Worm (Caenorhabditis elegans): ENCODE measurements around the gene F55H2.8.

The F55H2.8 gene

DNA sequence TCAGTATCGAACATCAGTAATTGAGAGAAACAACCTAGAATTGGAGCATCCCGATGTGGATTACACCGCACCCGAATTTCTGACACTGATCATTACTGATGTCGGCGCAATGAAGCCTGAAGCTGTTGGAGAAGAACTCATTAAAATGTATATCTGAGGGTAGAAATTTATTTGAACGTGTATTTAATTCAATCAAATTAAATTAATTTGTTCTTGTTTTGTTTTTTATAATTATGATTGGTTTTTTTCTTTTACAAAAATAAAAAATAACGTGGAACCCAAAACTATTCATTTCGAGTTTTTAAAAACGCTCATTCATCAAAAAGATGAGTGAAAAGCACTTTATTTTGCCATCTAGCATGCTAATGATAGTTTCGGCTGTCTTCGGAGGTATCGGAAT is 30.5 kb downstream of the F55H2.8 start, which contains the start of gene ZK1098.9:
Gene ZK1098.9 (plus strand): TSS at position 301 of the 400 bp plus-strand sequence.
- TF ChIP-seq unc-130 (tag; optimal IDR thresholded peaks at IDR 0.05) (no peak), zag-1 (tag; optimal IDR thresholded peaks at IDR 0.05) (no peak), pag-3 (tag; optimal IDR thresholded peaks at IDR 0.05; ENCODE audit: borderline replicate concordance, insufficient read depth) (no peak), ces-1 (GFP tag; optimal IDR thresholded peaks at IDR 0.05) (no peak), nhr-28 (tag; optimal IDR thresholded peaks at IDR 0.05) (no peak), mab-9 (GFP tag; IDR thresholded peaks at IDR 0.05) (no peak), vab-15 (tag; optimal IDR thresholded peaks at IDR 0.05) (no peak), ztf-11 (tag; optimal IDR thresholded peaks at IDR 0.05) (no peak), fos-1 (tag; optimal IDR thresholded peaks at IDR 0.05) (no peak), elt-3 (tag; optimal IDR thresholded peaks at IDR 0.05) (no peak), nhr-19 (GFP tag; conservative IDR thresholded peaks at IDR 0.05) (no peak)

DNA sequence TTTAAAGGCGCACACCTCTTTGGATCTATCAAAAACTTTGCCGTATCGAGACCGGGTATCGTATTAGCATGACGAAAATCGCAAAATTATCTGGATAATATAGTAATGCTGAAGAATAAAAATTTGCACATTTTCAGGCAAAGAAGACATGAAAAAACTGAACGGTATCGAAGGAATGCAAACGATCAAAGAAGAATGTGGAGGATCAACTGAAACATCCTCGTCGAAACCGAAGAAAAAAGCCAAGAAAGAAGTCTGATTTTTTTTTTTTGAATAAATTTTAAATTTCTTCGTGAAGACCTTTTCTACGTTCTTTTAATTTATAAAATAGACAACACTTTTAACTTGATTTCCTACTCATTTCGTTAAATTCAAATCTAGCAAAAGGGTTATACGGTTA is 31.2 kb downstream of the F55H2.8 start, which contains the start of gene ZK1098.12:
Gene ZK1098.12 (plus strand): TSS at position 301 of the 400 bp plus-strand sequence.
- TF ChIP-seq nhr-77 (tag; optimal IDR thresholded peaks at IDR 0.05) = no peak
- no peak for TF ChIP-seq ztf-11 (tag; optimal IDR thresholded peaks at IDR 0.05)
- no peak for TF ChIP-seq ceh-63 (GFP tag; optimal IDR thresholded peaks at IDR 0.05)
- no peak for TF ChIP-seq efl-1 (optimal IDR thresholded peaks at IDR 0.05)
- TF ChIP-seq efl-1 (GFP tag; optimal IDR thresholded peaks at IDR 0.05 in 1 of 2) = peak in 1 of 2 experiments; percentile 76
- no peak for TF ChIP-seq nhr-76 (tag; optimal IDR thresholded peaks at IDR 0.05)

DNA sequence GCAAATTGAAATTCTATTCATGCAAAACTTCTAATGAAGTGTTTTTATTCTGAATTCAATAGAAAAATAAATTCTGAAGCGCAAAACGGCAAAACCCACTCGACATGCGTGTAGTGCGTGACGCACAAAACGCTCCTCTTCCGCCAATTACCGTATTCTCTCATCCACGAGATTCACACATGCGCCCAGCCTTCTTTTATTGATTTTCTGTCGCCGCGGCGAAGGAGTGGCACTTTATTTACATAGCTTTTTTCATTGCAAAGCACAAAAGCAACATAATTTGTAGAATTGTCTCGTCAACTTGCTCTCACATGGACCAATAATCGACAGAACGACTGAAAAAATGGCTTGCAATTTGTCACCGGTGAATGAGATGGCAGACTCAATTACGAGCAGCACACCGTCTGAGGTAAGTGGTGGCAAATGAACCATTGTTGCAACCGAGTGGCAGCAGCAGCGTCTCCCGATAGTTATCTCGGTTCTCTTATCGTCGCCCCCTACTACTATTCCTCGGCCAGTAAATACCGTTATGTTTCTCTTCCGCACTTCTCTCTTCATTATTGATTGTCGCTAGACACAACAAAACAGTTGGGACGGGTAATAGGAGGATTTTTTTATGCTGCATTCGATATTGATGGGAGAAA is 32.5 kb downstream of the F55H2.8 start, which contains the start of gene unc-16:
Gene unc-16 (plus strand): TSS at position 243 of the 644 bp plus-strand sequence.
- TF ChIP-seq nhr-76 (tag; optimal IDR thresholded peaks at IDR 0.05) = no peak
- TF ChIP-seq tbx-2 (tag; optimal IDR thresholded peaks at IDR 0.05) = peak; percentile 93
- TF ChIP-seq egl-13 (tag; optimal IDR thresholded peaks at IDR 0.05) = peak; percentile 88
- peak; percentile 69 for TF ChIP-seq F16B12.6 (tag; optimal IDR thresholded peaks at IDR 0.05)
- TF ChIP-seq pqm-1 (tag; optimal IDR thresholded peaks at IDR 0.05) = no peak
- TF ChIP-seq fkh-4 (tag; optimal IDR thresholded peaks at IDR 0.05; ENCODE audit: borderline replicate concordance) = peak; percentile 63
- TF ChIP-seq sup-37 (GFP tag; optimal IDR thresholded peaks at IDR 0.05) = peak; percentile 79
- TF ChIP-seq lin-14 (GFP tag; optimal IDR thresholded peaks at IDR 0.05) = peak; percentile 95
- TF ChIP-seq lin-15B (tag; optimal IDR thresholded peaks at IDR 0.05) = peak; percentile 82
- TF ChIP-seq nhr-20 (tag; optimal IDR thresholded peaks at IDR 0.05) = peak; percentile 90
- TF ChIP-seq C16A3.4 (tag; optimal IDR thresholded peaks at IDR 0.05) = peak; percentile 85
- TF ChIP-seq snu-23 (GFP tag; optimal IDR thresholded peaks at IDR 0.05) = peak; percentile 95
- peak; percentile 90 for TF ChIP-seq lin-13 (GFP tag; optimal IDR thresholded peaks at IDR 0.05)
- no peak for TF ChIP-seq C34B4.2 (tag; optimal IDR thresholded peaks at IDR 0.05)
- TF ChIP-seq dsc-1 (tag; optimal IDR thresholded peaks at IDR 0.05) = peak; percentile 89
- TF ChIP-seq ceh-88 (GFP tag; IDR thresholded peaks at IDR 0.05) = peak; percentile 67
- peak; percentile 51 for TF ChIP-seq ceh-63 (GFP tag; optimal IDR thresholded peaks at IDR 0.05)
- TF ChIP-seq C04F5.9 (tag; optimal IDR thresholded peaks at IDR 0.05) = peak; percentile 83
- peak; percentile 94 for TF ChIP-seq swsn-7 (tag; optimal IDR thresholded peaks at IDR 0.05)
- TF ChIP-seq mab-9 (GFP tag; IDR thresholded peaks at IDR 0.05) = peak; percentile 69; the same call in 1 of the 2 replicates
- TF ChIP-seq alr-1 (tag; optimal IDR thresholded peaks at IDR 0.05; ENCODE audit: borderline replicate concordance) = no peak
- peak; percentile 83 for TF ChIP-seq ama-1 (optimal IDR thresholded peaks at IDR 0.05)
- TF ChIP-seq aha-1 (tag; optimal IDR thresholded peaks at IDR 0.05) = peak; percentile 67
- peak; percentile 69 for TF ChIP-seq pax-3 (tag; optimal IDR thresholded peaks at IDR 0.05)
- peak; percentile 88 for TF ChIP-seq nhr-85 (tag)
- TF ChIP-seq mep-1 (tag; optimal IDR thresholded peaks at IDR 0.05) = peak; percentile 95
- peak; percentile 89 for TF ChIP-seq irx-1 (tag; optimal IDR thresholded peaks at IDR 0.05)
- peak; percentile 85 for TF ChIP-seq ceh-8 (GFP tag; optimal IDR thresholded peaks at IDR 0.05)
- peak; percentile 67 for TF ChIP-seq nhr-90 (tag; optimal IDR thresholded peaks at IDR 0.05; ENCODE audit: poor library complexity)
- peak; percentile 87 for TF ChIP-seq nhr-19 (GFP tag; conservative IDR thresholded peaks at IDR 0.05)
- peak; percentile 11 for TF ChIP-seq nhr-11 (tag; optimal IDR thresholded peaks at IDR 0.05)
- peak; percentile 43 for TF ChIP-seq ceh-90 (tag; optimal IDR thresholded peaks at IDR 0.05)
- TF ChIP-seq rnt-1 (tag; optimal IDR thresholded peaks at IDR 0.05) = peak; percentile 93
- no peak for TF ChIP-seq unc-30 (tag; optimal IDR thresholded peaks at IDR 0.05)
- TF ChIP-seq blmp-1 (tag; optimal IDR thresholded peaks at IDR 0.05) = peak; percentile 72
- peak in 1 of 2 experiments; percentile 78 for TF ChIP-seq ztf-11 (tag; optimal IDR thresholded peaks at IDR 0.05)
- peak; percentile 92 for TF ChIP-seq nhr-47 (tag; optimal IDR thresholded peaks at IDR 0.05)

Data from whole organism, L1 larva.